Fruit fly (Drosophila melanogaster): ENCODE measurements around the gene comm3.

dm6 chr3L:15670455-15670854, 22.9 kb upstream of the comm3 start:
- TF ChIP-seq CG8478 (optimal IDR thresholded peaks at IDR 0.05), result no peak
- TF ChIP-seq Dll (optimal IDR thresholded peaks at IDR 0.05), result no peak
- TF ChIP-seq EcR (GFP tag; optimal IDR thresholded peaks at IDR 0.05), result no peak
- no peak for TF ChIP-seq psq (optimal IDR thresholded peaks at IDR 0.05)
- no peak for TF ChIP-seq pan (optimal IDR thresholded peaks at IDR 0.05)

Measured in whole organism.